Fruit fly (Drosophila melanogaster) whole organism: ENCODE results near the gene CG13083.

Experiments used
- CG8478 ChIP-seq: fragments of >200 bp; optimal IDR thresholded peaks from 2 replicates; lab custom pipeline; 2018; ENCODE audit warnings: inconsistent platforms
- Dll ChIP-seq: fragments of >200 bp; optimal IDR thresholded peaks from 2 replicates; lab custom pipeline; 2017
- EcR ChIP-seq, 2 experiments: fragments of >200 bp; optimal IDR thresholded peaks; 2 replicates each; lab custom pipeline; 2017; ENCODE audit warnings: missing biosample characterization in 2 of 2, missing genetic modification characterization in 2 of 2, missing genetic modification reagents in 2 of 2
- pan ChIP-seq: fragments of >200 bp; optimal IDR thresholded peaks from 2 replicates; lab custom pipeline; 2017
- psq ChIP-seq: fragments of >200 bp; optimal IDR thresholded peaks from 2 replicates; lab custom pipeline; 2017
- usp ChIP-seq: fragments of >200 bp; optimal IDR thresholded peaks from 2 replicates; lab custom pipeline; 2017; ENCODE audit warnings: missing biosample characterization, missing genetic modification characterization, mixed read lengths

DNA sequence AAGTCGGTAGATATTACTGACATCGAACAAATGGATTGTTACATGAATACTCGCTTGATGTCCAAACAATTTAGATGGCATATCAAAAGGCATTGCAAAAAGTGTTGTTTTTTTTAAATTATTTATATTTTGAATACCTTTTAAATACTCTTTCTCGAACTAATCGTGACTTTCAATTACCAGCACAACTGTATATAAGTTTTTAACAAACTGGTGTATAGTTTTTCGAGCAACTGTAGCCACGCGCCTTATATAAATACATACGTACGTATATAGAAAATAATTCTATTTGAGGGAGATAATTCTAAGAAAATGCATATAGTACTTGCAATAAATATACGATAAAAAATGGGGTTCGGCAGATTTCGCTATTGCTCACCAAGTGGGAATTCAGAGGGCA lies 47.0 kb upstream of the CG13083 start:
- no peak for TF ChIP-seq psq (lab: Kevin White, UChicago)
- no peak for TF ChIP-seq usp (GFP tag; lab: Kevin White, UChicago)
- TF ChIP-seq EcR (GFP tag; optimal IDR thresholded peaks at IDR 0.05; lab: Kevin White, UChicago) = no peak
- TF ChIP-seq pan = no peak
- TF ChIP-seq Dll (lab: Kevin White, UChicago) = no peak
- no peak for TF ChIP-seq CG8478 (lab: Kevin White, UChicago)
